Worm (Caenorhabditis elegans) whole organism, L4 larva: ENCODE results near the gene B0432.14.

Source experiments
- D1046.2 ChIP-seq: fragments of 200-800 bp; sonication (Bioruptor generic); IDR thresholded peaks from 2 replicates; pipeline ENCODE4 v1.3.6; 2022; ENCODE audit warnings: missing genetic modification characterization, missing compliant biosample characterization
- F10B5.3 ChIP-seq: sonication (generic microtip); optimal IDR thresholded peaks from 2 replicates; lab custom pipeline; 2016; ENCODE audit warnings: mild to moderate bottlenecking, missing genetic modification characterization, missing compliant biosample characterization
- Y105C5A.15 ChIP-seq: fragments of 200-800 bp; sonication (Bioruptor generic); IDR thresholded peaks from 2 replicates; pipeline ENCODE4 v1.3.6; 2022; ENCODE audit warnings: missing genetic modification characterization, missing compliant biosample characterization
- Y48G9A.11 ChIP-seq: fragments of 200-800 bp; sonication (Bioruptor generic); IDR thresholded peaks from 2 replicates; pipeline ENCODE4 v1.3.6; 2022; ENCODE audit warnings: missing genetic modification reagents, missing genetic modification characterization, missing compliant biosample characterization
- Y5F2A.4 ChIP-seq: fragments of 200-800 bp; sonication (Bioruptor generic); optimal IDR thresholded peaks from 2 replicates; lab custom pipeline; 2018; ENCODE audit warnings: mild to moderate bottlenecking, missing genetic modification characterization, missing compliant biosample characterization
- ZK337.2 ChIP-seq: fragments of 200-800 bp; sonication (Bioruptor generic); IDR thresholded peaks from 2 replicates; pipeline ENCODE4 v1.3.6; 2022; ENCODE audit warnings: missing genetic modification reagents, missing genetic modification characterization, missing compliant biosample characterization
- aha-1 ChIP-seq: fragments of 150-350 bp; peaks from one replicate; lab custom pipeline; 2014; ENCODE audit warnings: missing biosample characterization, missing genetic modification characterization
- aly-2 ChIP-seq: sonication (generic microtip); optimal IDR thresholded peaks from 2 replicates; lab custom pipeline; 2018; ENCODE audit warnings: missing biosample characterization, missing genetic modification characterization
- ama-1 ChIP-seq: fragments of 150-350 bp; optimal IDR thresholded peaks from 2 replicates; lab custom pipeline; 2014; ENCODE audit warnings: inconsistent platforms, mixed read lengths
- arid-1 ChIP-seq: fragments of 200-800 bp; sonication (Bioruptor generic); conservative IDR thresholded peaks from 2 replicates; pipeline ENCODE4 v1.3.6; 2022; ENCODE audit warnings: missing genetic modification reagents, missing genetic modification characterization, missing compliant biosample characterization
- ceh-32 ChIP-seq: sonication (generic microtip); optimal IDR thresholded peaks from 2 replicates; lab custom pipeline; 2016; ENCODE audit warnings: mild to moderate bottlenecking, missing genetic modification characterization, missing compliant biosample characterization; ENCODE audit not compliant: poor library complexity
- ceh-62 ChIP-seq: sonication (generic microtip); optimal IDR thresholded peaks from 2 replicates; lab custom pipeline; 2017; ENCODE audit warnings: missing biosample characterization, missing genetic modification characterization
- ceh-82 ChIP-seq: sonication (generic microtip); optimal IDR thresholded peaks from 2 replicates; lab custom pipeline; 2017; ENCODE audit warnings: missing biosample characterization, missing genetic modification characterization
- ces-1 ChIP-seq: fragments of 150-350 bp; sonication (generic microtip); optimal IDR thresholded peaks from 4 replicates; lab custom pipeline; 2014; ENCODE audit warnings: missing biosample characterization, missing genetic modification reagents, missing genetic modification characterization
- cey-2 ChIP-seq: sonication (generic microtip); optimal IDR thresholded peaks from 3 replicates; lab custom pipeline; 2017; ENCODE audit warnings: missing genetic modification characterization, mild to moderate bottlenecking, missing compliant biosample characterization, antibody characterized with exemption, borderline replicate concordance; ENCODE audit not compliant: insufficient read depth
- daf-12 ChIP-seq: fragments of 150-350 bp; optimal IDR thresholded peaks from 2 replicates; lab custom pipeline; 2014; ENCODE audit warnings: missing biosample characterization, missing genetic modification reagents, missing genetic modification characterization
- daf-19 ChIP-seq: fragments of 200-800 bp; sonication (Bioruptor generic); conservative IDR thresholded peaks from 2 replicates; pipeline ENCODE4 v1.3.6; 2022; ENCODE audit warnings: missing genetic modification characterization, missing compliant biosample characterization
- daf-8 ChIP-seq: fragments of 200-800 bp; sonication (Bioruptor generic); IDR thresholded peaks from 2 replicates; pipeline ENCODE4 v1.3.6; 2022; ENCODE audit warnings: missing genetic modification characterization, missing compliant biosample characterization
- dmd-6 ChIP-seq: fragments of 200-800 bp; sonication (Bioruptor generic); IDR thresholded peaks from 2 replicates; pipeline ENCODE4 v1.3.6; 2022; ENCODE audit warnings: missing genetic modification reagents, missing genetic modification characterization, missing compliant biosample characterization
- dmd-8 ChIP-seq: fragments of 200-800 bp; sonication (Bioruptor generic); IDR thresholded peaks from 2 replicates; pipeline ENCODE4 v1.3.6; 2022; ENCODE audit warnings: missing genetic modification characterization, missing compliant biosample characterization
- duxl-1 ChIP-seq: sonication (generic microtip); optimal IDR thresholded peaks from 2 replicates; lab custom pipeline; 2016; ENCODE audit warnings: mild to moderate bottlenecking, missing genetic modification characterization, moderate library complexity, missing compliant biosample characterization; ENCODE audit not compliant: poor library complexity
- egl-27 ChIP-seq: sonication (generic microtip); optimal IDR thresholded peaks from 3 replicates; lab custom pipeline; 2017; ENCODE audit warnings: missing biosample characterization, missing genetic modification reagents, missing genetic modification characterization
- egl-43 ChIP-seq: fragments of 200-800 bp; sonication (Bioruptor generic); IDR thresholded peaks from 2 replicates; pipeline ENCODE4 v1.3.6; 2022; ENCODE audit warnings: missing genetic modification reagents, missing genetic modification characterization, missing compliant biosample characterization
- fkh-10 ChIP-seq: fragments of 150-350 bp; optimal IDR thresholded peaks from 2 replicates; lab custom pipeline; 2014; ENCODE audit warnings: missing biosample characterization, missing genetic modification reagents, missing genetic modification characterization
- fos-1 ChIP-seq: fragments of 150-350 bp; optimal IDR thresholded peaks from 2 replicates; lab custom pipeline; 2014; ENCODE audit warnings: missing biosample characterization, missing genetic modification characterization
- hlh-11 ChIP-seq: fragments of 200-800 bp; sonication (Bioruptor generic); optimal IDR thresholded peaks from 2 replicates; lab custom pipeline; 2018; ENCODE audit warnings: mild to moderate bottlenecking, missing genetic modification characterization, missing compliant biosample characterization
- hmg-1.1 ChIP-seq: fragments of 200-800 bp; sonication (Bioruptor generic); IDR thresholded peaks from 2 replicates; pipeline ENCODE4 v1.3.6; 2022; ENCODE audit warnings: missing genetic modification reagents, missing genetic modification characterization, missing compliant biosample characterization
- lim-7 ChIP-seq: fragments of 200-800 bp; sonication (Bioruptor generic); IDR thresholded peaks from 2 replicates; pipeline ENCODE4 v1.3.6; 2022; ENCODE audit warnings: missing genetic modification characterization, missing compliant biosample characterization
- lin-1 ChIP-seq: fragments of 200-800 bp; sonication (Bioruptor generic); IDR thresholded peaks from 2 replicates; pipeline ENCODE4 v1.3.6; 2022; ENCODE audit warnings: missing genetic modification reagents, missing genetic modification characterization, missing compliant biosample characterization
- lin-13 ChIP-seq: fragments of 150-350 bp; optimal IDR thresholded peaks from 2 replicates; lab custom pipeline; 2014; ENCODE audit warnings: missing biosample characterization, missing genetic modification reagents, missing genetic modification characterization
- lin-15B ChIP-seq: fragments of 150-350 bp; sonication (generic microtip); optimal IDR thresholded peaks from 3 replicates; lab custom pipeline; 2014; ENCODE audit warnings: missing biosample characterization, missing genetic modification characterization
- lin-38 ChIP-seq: fragments of 200-800 bp; sonication (Bioruptor generic); IDR thresholded peaks from 2 replicates; pipeline ENCODE4 v1.3.6; 2022; ENCODE audit warnings: missing genetic modification reagents, missing genetic modification characterization, missing compliant biosample characterization
- lin-39 ChIP-seq: fragments of 150-350 bp; optimal IDR thresholded peaks from 2 replicates; lab custom pipeline; 2014; ENCODE audit warnings: missing biosample characterization, missing genetic modification reagents, missing genetic modification characterization
- lir-3 ChIP-seq: sonication (generic microtip); optimal IDR thresholded peaks from 2 replicates; lab custom pipeline; 2016; ENCODE audit warnings: mild to moderate bottlenecking, missing genetic modification characterization, missing compliant biosample characterization
- lsy-2 ChIP-seq, 2 experiments: fragments of 150-350 bp in 1 of 2; sonication (generic microtip) in 1 of 2; optimal IDR thresholded peaks; 2 replicates each; lab custom pipeline; 2014 to 2017; ENCODE audit warnings: missing biosample characterization in 2 of 2, missing genetic modification characterization in 2 of 2
- mdt-29 ChIP-seq: fragments of 200-800 bp; sonication (Bioruptor generic); IDR thresholded peaks from 2 replicates; pipeline ENCODE4 v1.3.6; 2022; ENCODE audit warnings: missing genetic modification reagents, missing genetic modification characterization, missing compliant biosample characterization
- mxl-3 ChIP-seq: fragments of 200-800 bp; sonication (Bioruptor generic); optimal IDR thresholded peaks from 2 replicates; lab custom pipeline; 2018; ENCODE audit warnings: mild to moderate bottlenecking, missing genetic modification characterization, missing compliant biosample characterization
- nhr-111 ChIP-seq: fragments of 200-800 bp; sonication (Bioruptor generic); optimal IDR thresholded peaks from 2 replicates; lab custom pipeline; 2018; ENCODE audit warnings: mild to moderate bottlenecking, missing genetic modification characterization, missing compliant biosample characterization
- nhr-237 ChIP-seq: sonication (generic microtip); optimal IDR thresholded peaks from 2 replicates; lab custom pipeline; 2017; ENCODE audit warnings: missing biosample characterization, missing genetic modification characterization
- nhr-25 ChIP-seq: sonication (generic microtip); optimal IDR thresholded peaks from 2 replicates; lab custom pipeline; 2017; ENCODE audit warnings: missing genetic modification characterization, mild to moderate bottlenecking, missing compliant biosample characterization, antibody characterized with exemption, moderate library complexity, borderline replicate concordance; ENCODE audit not compliant: insufficient read depth
- nhr-6 ChIP-seq: fragments of 150-350 bp; optimal IDR thresholded peaks from 2 replicates; lab custom pipeline; 2014; ENCODE audit warnings: missing biosample characterization, missing genetic modification characterization
- nhr-76 ChIP-seq: fragments of 150-350 bp; optimal IDR thresholded peaks from 2 replicates; lab custom pipeline; 2014; ENCODE audit warnings: missing biosample characterization, missing genetic modification characterization
- pha-4 ChIP-seq, 2 experiments: fragments of 150-350 bp in 1 of 2; fragments of 200-800 bp in 1 of 2; sonication (Bioruptor generic) in 1 of 2; IDR thresholded peaks in 1 of 2; optimal IDR thresholded peaks in 1 of 2; 2 replicates each; pipeline versions ENCODE4 v1.3.6 to Lab custom; 2014 to 2022; ENCODE audit warnings: missing genetic modification characterization in 2 of 2, missing genetic modification reagents in 2 of 2, missing biosample characterization in 1 of 2, missing compliant biosample characterization in 1 of 2
- pqm-1 ChIP-seq: sonication (generic microtip); optimal IDR thresholded peaks from 2 replicates; lab custom pipeline; 2017; ENCODE audit warnings: missing biosample characterization, missing genetic modification characterization
- rbr-2 ChIP-seq: sonication (generic microtip); optimal IDR thresholded peaks from 2 replicates; lab custom pipeline; 2016; ENCODE audit warnings: missing genotype, missing genetic modification characterization, missing compliant biosample characterization
- sdz-12 ChIP-seq: fragments of 200-800 bp; sonication (Bioruptor generic); optimal IDR thresholded peaks from 2 replicates; lab custom pipeline; 2018; ENCODE audit warnings: mild to moderate bottlenecking, missing genetic modification characterization, missing compliant biosample characterization
- spr-1 ChIP-seq: sonication (generic microtip); optimal IDR thresholded peaks from 2 replicates; lab custom pipeline; 2016; ENCODE audit warnings: mild to moderate bottlenecking, missing genetic modification characterization, missing compliant biosample characterization
- vab-7 ChIP-seq: fragments of 200-800 bp; sonication (Bioruptor generic); IDR thresholded peaks from 2 replicates; pipeline ENCODE4 v1.3.6; 2022; ENCODE audit warnings: missing genetic modification reagents, missing genetic modification characterization, missing compliant biosample characterization
- zfp-2 ChIP-seq: sonication (generic microtip); optimal IDR thresholded peaks from 2 replicates; lab custom pipeline; 2016; ENCODE audit warnings: mild to moderate bottlenecking, missing genetic modification characterization, missing compliant biosample characterization

Gene B0432.14

ce11 chrII:285627-286550 is 21.7 kb downstream of the B0432.14 start, which contains the start of gene B0432.10 (continued):
- no peak for TF ChIP-seq sdz-12 (GFP tag; lab: Kevin White, UChicago)
- TF ChIP-seq Y5F2A.4 (GFP tag; lab: Kevin White, UChicago), result no peak
- 0 out of 2 replicates have a peak, but pooled peaks have one; percentile 44 for TF ChIP-seq arid-1
- TF ChIP-seq dmd-8 (GFP tag; lab: Robert Waterston, UW), result no peak
- no peak for TF ChIP-seq ceh-32
- peak; percentile 51 for TF ChIP-seq F10B5.3 (tag; lab: Kevin White, UChicago)
- peak; percentile 61 for TF ChIP-seq duxl-1 (tag; lab: Kevin White, UChicago)
- peak; percentile 19 for TF ChIP-seq pqm-1
- peak in 1 of 2 experiments; percentile 91 for TF ChIP-seq lsy-2 (tag; optimal IDR thresholded peaks at IDR 0.05; lab: Kevin White, UChicago)
- TF ChIP-seq hmg-1.1, result peak; percentile 42; the same call in 1 of the 2 replicates
- no peak for TF ChIP-seq nhr-111 (GFP tag; lab: Kevin White, UChicago)
- no peak for TF ChIP-seq nhr-25 (tag; lab: Kevin White, UChicago)
- peak; percentile 64 for TF ChIP-seq rbr-2 (tag; lab: Kevin White, UChicago)
- TF ChIP-seq daf-8 (GFP tag; lab: Robert Waterston, UW), result no peak
- TF ChIP-seq lin-39 (tag; lab: Kevin White, UChicago), result no peak
- no peak for TF ChIP-seq lin-15B (tag; lab: Kevin White, UChicago)
- no peak for TF ChIP-seq spr-1 (tag; lab: Kevin White, UChicago)
- TF ChIP-seq pha-4 (GFP tag; IDR thresholded peaks at IDR 0.05; lab: Robert Waterston, UW), result peak; percentile 51; the same call in 1 of the 2 replicates
- TF ChIP-seq pha-4 (tag; optimal IDR thresholded peaks at IDR 0.05; lab: Kevin White, UChicago), result peak; percentile 92
- TF ChIP-seq cey-2, result no peak
- no peak for TF ChIP-seq egl-43 (GFP tag; lab: Robert Waterston, UW)
- TF ChIP-seq hlh-11, result peak; percentile 64
- TF ChIP-seq Y48G9A.11 (GFP tag; lab: Robert Waterston, UW), result no peak
- TF ChIP-seq fkh-10 (GFP tag; lab: Kevin White, UChicago), result no peak
- TF ChIP-seq daf-19 (GFP tag; lab: Robert Waterston, UW), result 0 out of 2 replicates have a peak, but pooled peaks have one; percentile 20
- no peak for TF ChIP-seq ceh-82 (tag; lab: Kevin White, UChicago)
- TF ChIP-seq egl-27, result no peak
- no peak for TF ChIP-seq aly-2
- TF ChIP-seq ces-1 (GFP tag; lab: Kevin White, UChicago), result no peak
- TF ChIP-seq lir-3 (tag; lab: Kevin White, UChicago), result no peak
- TF ChIP-seq daf-12, result no peak
- no peak for TF ChIP-seq zfp-2
- TF ChIP-seq D1046.2 (GFP tag; lab: Robert Waterston, UW), result no peak
- TF ChIP-seq ceh-62 (tag; lab: Kevin White, UChicago), result no peak
- no peak for TF ChIP-seq vab-7
- peak; percentile 95 for TF ChIP-seq aha-1
- no peak for TF ChIP-seq lin-1 (GFP tag; lab: Robert Waterston, UW)
- peak; percentile 62 for TF ChIP-seq lin-13 (GFP tag; lab: Kevin White, UChicago)
- TF ChIP-seq nhr-6 (tag; lab: Kevin White, UChicago), result peak; percentile 20
- no peak for TF ChIP-seq mxl-3 (GFP tag; lab: Kevin White, UChicago)
- no peak for TF ChIP-seq fos-1 (tag; lab: Kevin White, UChicago)
- peak; percentile 71 for TF ChIP-seq dmd-6 (GFP tag; lab: Robert Waterston, UW)
- no peak for TF ChIP-seq nhr-237 (tag; lab: Kevin White, UChicago)
- TF ChIP-seq mdt-29 (GFP tag; lab: Robert Waterston, UW), result no peak
- no peak for TF ChIP-seq lim-7 (GFP tag; lab: Robert Waterston, UW)
- TF ChIP-seq Y105C5A.15 (GFP tag; lab: Robert Waterston, UW), result no peak
- TF ChIP-seq nhr-76 (tag; lab: Kevin White, UChicago), result no peak
- no peak for TF ChIP-seq ZK337.2 (GFP tag; lab: Robert Waterston, UW)
- TF ChIP-seq ama-1, result no peak
- peak; percentile 86 for TF ChIP-seq lin-38
